Fruit fly (Drosophila melanogaster): Measurements from ENCODE around the gene CG4511.

The CG4511 gene

dm6 chr3R:10886462-10887315 is 32.4 kb downstream of the CG4511 start (continued):
- TF ChIP-seq Drgx (GFP tag; IDR thresholded peaks at IDR 0.05) (peak; percentile 94), CG7271 (tag; optimal IDR thresholded peaks at IDR 0.05) (peak; percentile 14), gcm2 (GFP tag; optimal IDR thresholded peaks at IDR 0.05) (peak; percentile 48), CG4730 (GFP tag; IDR thresholded peaks at IDR 0.05) (peak; percentile 76), cad (GFP tag; optimal IDR thresholded peaks at IDR 0.05) (no peak), D19B (GFP tag; optimal IDR thresholded peaks at IDR 0.05) (peak; percentile 73), fd3F (GFP tag; optimal IDR thresholded peaks at IDR 0.05) (peak; percentile 77), NfI (GFP tag; optimal IDR thresholded peaks at IDR 0.05) (peak; percentile 87), CG14965 (GFP tag; optimal IDR thresholded peaks at IDR 0.05; ENCODE audit: borderline replicate concordance) (no peak), CG8765 (GFP tag; IDR thresholded peaks at IDR 0.05) (peak; percentile 52; the same call in 1 of the 2 replicates), run (tag; optimal IDR thresholded peaks at IDR 0.05) (peak; percentile 90), CG18764 (GFP tag; optimal IDR thresholded peaks at IDR 0.05) (peak; percentile 45), Atf-2 (GFP tag; optimal IDR thresholded peaks at IDR 0.05) (peak; percentile 82), gsb-n (tag; optimal IDR thresholded peaks at IDR 0.05) (peak; percentile 89), sob (GFP tag; IDR thresholded peaks at IDR 0.05) (peak; percentile 92), bab2 (GFP tag; optimal IDR thresholded peaks at IDR 0.05) (peak; percentile 84), kah (GFP tag; optimal IDR thresholded peaks at IDR 0.05) (peak; percentile 89), CG11247 (GFP tag; IDR thresholded peaks at IDR 0.05) (peak; percentile 76), repo (GFP tag; optimal IDR thresholded peaks at IDR 0.05) (peak; percentile 69), ems (GFP tag; optimal IDR thresholded peaks at IDR 0.05) (peak; percentile 92), CG17359 (tag; optimal IDR thresholded peaks at IDR 0.05) (peak; percentile 88), CG11456 (GFP tag; IDR thresholded peaks at IDR 0.05) (peak; percentile 84), nerfin-2 (GFP tag; IDR thresholded peaks at IDR 0.05; ENCODE audit: partially characterized antibody) (0 out of 2 replicates have a peak, but pooled peaks have one; percentile 28), Blimp-1 (GFP tag; optimal IDR thresholded peaks at IDR 0.05) (peak; percentile 85), H15 (GFP tag; IDR thresholded peaks at IDR 0.05) (peak; percentile 67; the same call in 2 of the 3 replicates), Six4 (GFP tag; optimal IDR thresholded peaks at IDR 0.05) (peak; percentile 70), Hr78 (GFP tag; optimal IDR thresholded peaks at IDR 0.05) (peak in 1 of 2 experiments; percentile 92), pho (GFP tag; optimal IDR thresholded peaks at IDR 0.05) (peak; percentile 95), CG1529 (GFP tag; optimal IDR thresholded peaks at IDR 0.05) (peak; percentile 79), so (GFP tag; IDR thresholded peaks at IDR 0.05) (peak; percentile 88; the same call in 2 of the 3 replicates), hth (optimal IDR thresholded peaks at IDR 0.05) (no peak), stc (GFP tag; IDR thresholded peaks at IDR 0.05) (peak; percentile 90), pan (optimal IDR thresholded peaks at IDR 0.05) (no peak), pan (GFP tag; optimal IDR thresholded peaks at IDR 0.05 in 1 of 2, IDR thresholded peaks at IDR 0.05 in 1 of 2) (peak in 1 of 2 experiments; percentile 82), mirr (GFP tag; optimal IDR thresholded peaks at IDR 0.05) (peak; percentile 58), caup (GFP tag; optimal IDR thresholded peaks at IDR 0.05; ENCODE audit: severe bottlenecking) (peak; percentile 90), CG30020 (tag; optimal IDR thresholded peaks at IDR 0.05) (peak; percentile 41), zfh1 (GFP tag; IDR thresholded peaks at IDR 0.05) (peak; percentile 74), Atf6 (GFP tag; IDR thresholded peaks at IDR 0.05) (peak; percentile 92), Dp (GFP tag; optimal IDR thresholded peaks at IDR 0.05) (no peak), CG15696 (tag; optimal IDR thresholded peaks at IDR 0.05) (peak; percentile 75), CG31388 (GFP tag; optimal IDR thresholded peaks at IDR 0.05) (peak; percentile 59), Sry-β (GFP tag; optimal IDR thresholded peaks at IDR 0.05) (peak; percentile 16), CG10147 (GFP tag; optimal IDR thresholded peaks at IDR 0.05) (peak; percentile 84), CG2678 (tag; optimal IDR thresholded peaks at IDR 0.05) (peak; percentile 95), Hey (tag; optimal IDR thresholded peaks at IDR 0.05) (peak; percentile 59), CG10321 (GFP tag; IDR thresholded peaks at IDR 0.05) (no peak; the same call in 1 of the 2 replicates), eyg (GFP tag; optimal IDR thresholded peaks at IDR 0.05) (peak; percentile 79), toy (GFP tag; IDR thresholded peaks at IDR 0.05) (no peak)

All from whole organism, embryonic.